Worm (Caenorhabditis elegans): ENCODE data around the gene lin-29.

ce11 chrII:11879784-11880183 is 55.4 kb downstream of the lin-29 start:
- TF ChIP-seq him-1 (tag; optimal IDR thresholded peaks at IDR 0.05) = no peak
- no peak for TF ChIP-seq dao-5 (tag; optimal IDR thresholded peaks at IDR 0.05)

Data from whole organism, L4/young adult.